Worm (Caenorhabditis elegans) whole organism, mixed stage, embryonic: Measurements from ENCODE around the gene polh-1.

Source experiments
- ceh-83 ChIP-seq: fragments of 200-800 bp; sonication (Bioruptor generic); optimal IDR thresholded peaks from 2 replicates; lab custom pipeline; 2018; ENCODE audit warnings: mild to moderate bottlenecking, missing genetic modification characterization, missing compliant biosample characterization
- elt-3 ChIP-seq: fragments of 150-350 bp; optimal IDR thresholded peaks from 2 replicates; lab custom pipeline; 2014; ENCODE audit warnings: missing biosample characterization, missing genetic modification characterization
- lsy-2 ChIP-seq: fragments of 150-350 bp; optimal IDR thresholded peaks from 2 replicates; lab custom pipeline; 2014; ENCODE audit warnings: missing biosample characterization, missing genetic modification characterization
- nhr-12 ChIP-seq: fragments of 150-350 bp; optimal IDR thresholded peaks from 2 replicates; lab custom pipeline; 2014; ENCODE audit warnings: missing biosample characterization, missing genetic modification characterization
- pha-4 ChIP-seq: fragments of 150-350 bp; optimal IDR thresholded peaks from 2 replicates; lab custom pipeline; 2018; ENCODE audit warnings: missing biosample characterization, missing genetic modification reagents, missing genetic modification characterization
- ztf-11 ChIP-seq: fragments of 150-350 bp; optimal IDR thresholded peaks from 2 replicates; lab custom pipeline; 2014; ENCODE audit warnings: missing biosample characterization, missing genetic modification characterization

ce11 chrIII:1975992-1976391, 25.9 kb upstream of the polh-1 start:
- TF ChIP-seq ceh-83 (GFP tag; lab: Kevin White, UChicago): no peak
- TF ChIP-seq ztf-11 (tag; lab: Kevin White, UChicago): no peak
- no peak for TF ChIP-seq lsy-2
- no peak for TF ChIP-seq nhr-12 (tag; lab: Kevin White, UChicago)
- no peak for TF ChIP-seq pha-4
- TF ChIP-seq elt-3 (tag; lab: Kevin White, UChicago): no peak
